Worm (Caenorhabditis elegans) whole organism, late embryonic: Measurements from ENCODE around the gene K12H6.9.

Experiments used
- C08G9.2 ChIP-seq: sonication (generic microtip); optimal IDR thresholded peaks from 2 replicates; lab custom pipeline; 2016; ENCODE audit warnings: mild to moderate bottlenecking, missing genetic modification characterization, moderate library complexity, missing compliant biosample characterization
- C38D4.7 ChIP-seq: fragments of 200-800 bp; sonication (Bioruptor generic); optimal IDR thresholded peaks from 2 replicates; lab custom pipeline; 2018; ENCODE audit warnings: mild to moderate bottlenecking, missing genetic modification characterization, moderate library complexity, missing compliant biosample characterization
- F13H6.1 ChIP-seq: sonication (generic microtip); optimal IDR thresholded peaks from 2 replicates; lab custom pipeline; 2016; ENCODE audit warnings: missing genetic modification characterization, missing compliant biosample characterization
- K02D7.2 ChIP-seq: sonication (generic microtip); optimal IDR thresholded peaks from 2 replicates; lab custom pipeline; 2017; ENCODE audit warnings: mild to moderate bottlenecking, missing genetic modification characterization, missing compliant biosample characterization
- K09A11.1 ChIP-seq: sonication (generic microtip); optimal IDR thresholded peaks from 2 replicates; lab custom pipeline; 2017; ENCODE audit warnings: antibody characterized with exemption, mild to moderate bottlenecking, missing genetic modification characterization, missing compliant biosample characterization; ENCODE audit not compliant: insufficient read depth
- Y22D7AL.16 ChIP-seq: sonication (generic microtip); optimal IDR thresholded peaks from 2 replicates; lab custom pipeline; 2016; ENCODE audit warnings: missing genetic modification characterization, missing compliant biosample characterization
- ceh-18 ChIP-seq: sonication (generic microtip); optimal IDR thresholded peaks from 2 replicates; lab custom pipeline; 2016; ENCODE audit warnings: missing genetic modification characterization, missing compliant biosample characterization
- ceh-19 ChIP-seq: fragments of 200-800 bp; sonication (Bioruptor generic); optimal IDR thresholded peaks from 2 replicates; lab custom pipeline; 2018; ENCODE audit warnings: mild to moderate bottlenecking, missing genetic modification characterization, missing compliant biosample characterization
- ceh-6 ChIP-seq: fragments of 200-800 bp; sonication (Bioruptor generic); optimal IDR thresholded peaks from 2 replicates; lab custom pipeline; 2018; ENCODE audit warnings: mild to moderate bottlenecking, missing genetic modification characterization, missing compliant biosample characterization
- che-1 ChIP-seq: sonication (generic microtip); optimal IDR thresholded peaks from 2 replicates; lab custom pipeline; 2016; ENCODE audit warnings: mild to moderate bottlenecking, missing genetic modification characterization, missing compliant biosample characterization
- dmd-4 ChIP-seq: sonication (generic microtip); optimal IDR thresholded peaks from 2 replicates; lab custom pipeline; 2016; ENCODE audit warnings: borderline replicate concordance, missing genetic modification characterization, missing compliant biosample characterization
- dve-1 ChIP-seq: sonication (generic microtip); optimal IDR thresholded peaks from 2 replicates; lab custom pipeline; 2017; ENCODE audit warnings: antibody characterized with exemption, mild to moderate bottlenecking, missing genetic modification characterization, missing compliant biosample characterization
- elt-2 ChIP-seq: sonication (generic microtip); optimal IDR thresholded peaks from 2 replicates; lab custom pipeline; 2016; ENCODE audit warnings: missing genetic modification reagents, missing genetic modification characterization, missing compliant biosample characterization
- eyg-1 ChIP-seq: sonication (generic microtip); optimal IDR thresholded peaks from 2 replicates; lab custom pipeline; 2016; ENCODE audit warnings: missing genotype, missing genetic modification characterization, missing compliant biosample characterization
- fax-1 ChIP-seq: sonication (generic microtip); optimal IDR thresholded peaks from 2 replicates; lab custom pipeline; 2016; ENCODE audit warnings: missing genotype, missing genetic modification characterization, missing compliant biosample characterization
- fkh-6 ChIP-seq: sonication (generic microtip); optimal IDR thresholded peaks from 2 replicates; lab custom pipeline; 2016; ENCODE audit warnings: missing genetic modification characterization, missing compliant biosample characterization
- hlh-13 ChIP-seq: fragments of 200-800 bp; sonication (Bioruptor generic); optimal IDR thresholded peaks from 2 replicates; lab custom pipeline; 2018; ENCODE audit warnings: mild to moderate bottlenecking, missing genetic modification characterization, missing compliant biosample characterization
- hlh-15 ChIP-seq: sonication (generic microtip); optimal IDR thresholded peaks from 2 replicates; lab custom pipeline; 2016; ENCODE audit warnings: missing genetic modification characterization, missing compliant biosample characterization
- hlh-6 ChIP-seq: sonication (generic microtip); optimal IDR thresholded peaks from 2 replicates; lab custom pipeline; 2016; ENCODE audit warnings: missing genotype, missing genetic modification characterization, missing compliant biosample characterization
- lin-11 ChIP-seq: fragments of 200-800 bp; sonication (Bioruptor generic); optimal IDR thresholded peaks from 2 replicates; lab custom pipeline; 2018; ENCODE audit warnings: mild to moderate bottlenecking, missing genetic modification characterization, missing compliant biosample characterization
- mec-3 ChIP-seq: sonication (generic microtip); optimal IDR thresholded peaks from 2 replicates; lab custom pipeline; 2016; ENCODE audit warnings: borderline replicate concordance, missing genetic modification characterization, missing compliant biosample characterization
- nfya-1 ChIP-seq: sonication (generic microtip); optimal IDR thresholded peaks from 2 replicates; lab custom pipeline; 2017; ENCODE audit warnings: missing genetic modification characterization, mild to moderate bottlenecking, missing compliant biosample characterization, antibody characterized with exemption, moderate library complexity
- nhr-11 ChIP-seq: fragments of 150-350 bp; optimal IDR thresholded peaks from 2 replicates; lab custom pipeline; 2014; ENCODE audit warnings: missing biosample characterization, missing genetic modification characterization
- nhr-232 ChIP-seq: sonication (generic microtip); optimal IDR thresholded peaks from 2 replicates; lab custom pipeline; 2016; ENCODE audit warnings: missing genetic modification characterization, missing compliant biosample characterization
- npax-4 ChIP-seq: sonication (generic microtip); optimal IDR thresholded peaks from 2 replicates; lab custom pipeline; 2016; ENCODE audit warnings: missing genetic modification characterization, missing compliant biosample characterization
- pag-3 ChIP-seq: sonication (generic microtip); optimal IDR thresholded peaks from 2 replicates; lab custom pipeline; 2016; ENCODE audit warnings: missing compliant biosample characterization, missing genetic modification characterization, borderline replicate concordance
- pha-4 ChIP-seq: fragments of 150-350 bp; optimal IDR thresholded peaks from 2 replicates; lab custom pipeline; 2018; ENCODE audit warnings: missing biosample characterization, missing genetic modification reagents, missing genetic modification characterization
- pqm-1 ChIP-seq: sonication (generic microtip); optimal IDR thresholded peaks from 2 replicates; lab custom pipeline; 2016; ENCODE audit warnings: missing genetic modification characterization, missing compliant biosample characterization
- rnt-1 ChIP-seq: sonication (generic microtip); optimal IDR thresholded peaks from 2 replicates; lab custom pipeline; 2016; ENCODE audit warnings: missing genetic modification characterization, missing compliant biosample characterization
- sox-2 ChIP-seq: fragments of 200-800 bp; sonication (Bioruptor generic); IDR thresholded peaks from 2 replicates; pipeline ENCODE4 v1.3.6; 2022; ENCODE audit warnings: missing genetic modification reagents, missing genetic modification characterization, missing compliant biosample characterization
- sox-4 ChIP-seq: sonication (generic microtip); optimal IDR thresholded peaks from 2 replicates; lab custom pipeline; 2017; ENCODE audit warnings: mild to moderate bottlenecking, missing genetic modification characterization, inconsistent platforms, missing compliant biosample characterization
- syd-9 ChIP-seq: sonication (generic microtip); optimal IDR thresholded peaks from 2 replicates; lab custom pipeline; 2016; ENCODE audit warnings: mild to moderate bottlenecking, missing genetic modification characterization, moderate library complexity, missing compliant biosample characterization
- unc-55 ChIP-seq: sonication (generic microtip); optimal IDR thresholded peaks from 2 replicates; lab custom pipeline; 2017; ENCODE audit warnings: missing biosample characterization, missing genetic modification reagents, missing genetic modification characterization

Gene K12H6.9

ce11 chrII:2857559-2857958, 33.4 kb downstream of the K12H6.9 start:
- no peak for TF ChIP-seq dmd-4 (tag; lab: Kevin White, UChicago)
- peak; percentile 18 for TF ChIP-seq rnt-1 (tag; lab: Kevin White, UChicago)

- TF ChIP-seq hlh-13 (GFP tag; lab: Kevin White, UChicago): no peak
- no peak for TF ChIP-seq npax-4 (tag; lab: Kevin White, UChicago)
- TF ChIP-seq elt-2 (tag; lab: Kevin White, UChicago): peak; percentile 8
Observed at ce11 chrII:2858851-2859250, 34.6 kb downstream of the K12H6.9 start.

- no peak for TF ChIP-seq ceh-19 (GFP tag; lab: Kevin White, UChicago)
- TF ChIP-seq dve-1 (tag; lab: Kevin White, UChicago): peak; percentile 84
- TF ChIP-seq eyg-1 (tag; lab: Kevin White, UChicago): no peak
- TF ChIP-seq nhr-232: no peak
- no peak for TF ChIP-seq K02D7.2 (tag; lab: Kevin White, UChicago)
Observed at ce11 chrII:2859315-2859714, 35.1 kb downstream of the K12H6.9 start.

- TF ChIP-seq dve-1 (tag; lab: Kevin White, UChicago) (no peak), ceh-6 (GFP tag; lab: Kevin White, UChicago) (no peak), pag-3 (tag; lab: Kevin White, UChicago) (no peak), C08G9.2 (tag; lab: Kevin White, UChicago) (no peak), syd-9 (no peak), K09A11.1 (tag; lab: Kevin White, UChicago) (no peak), Y22D7AL.16 (tag; lab: Kevin White, UChicago) (peak; percentile 6), ceh-18 (tag; lab: Kevin White, UChicago) (no peak), che-1 (tag; lab: Kevin White, UChicago) (peak; percentile 11), fax-1 (no peak), elt-2 (tag; lab: Kevin White, UChicago) (peak; percentile 10), pqm-1 (tag; lab: Kevin White, UChicago) (no peak), nfya-1 (tag; lab: Kevin White, UChicago) (no peak), unc-55 (GFP tag; lab: Kevin White, UChicago) (no peak), mec-3 (tag; lab: Kevin White, UChicago) (no peak), sox-2 (GFP tag; lab: Robert Waterston, UW) (no peak), F13H6.1 (no peak), fkh-6 (tag; lab: Kevin White, UChicago) (no peak), hlh-15 (tag; lab: Kevin White, UChicago) (no peak)
Observed at ce11 chrII:2859873-2860821, 35.9 kb downstream of the K12H6.9 start.

ce11 chrII:2861385-2862099, 37.3 kb downstream of the K12H6.9 start:
- TF ChIP-seq C38D4.7 (GFP tag; lab: Kevin White, UChicago) (no peak), nhr-11 (tag; lab: Kevin White, UChicago) (no peak), Y22D7AL.16 (tag; lab: Kevin White, UChicago) (no peak), sox-4 (no peak), hlh-6 (no peak), lin-11 (no peak), hlh-15 (tag; lab: Kevin White, UChicago) (no peak), ceh-19 (GFP tag; lab: Kevin White, UChicago) (no peak), pha-4 (tag; lab: Kevin White, UChicago) (no peak)
